Worm (Caenorhabditis elegans): ENCODE measurements around the gene frm-5.2.
"Not testable (repeated sequence)": the region's sequence is repeated elsewhere in the genome, so short reads cannot be mapped to it uniquely, and the experiment has no call there.

frm-5.2 gene

ce11 chrIV:341-740 is at the start of gene frm-5.2:
TSS of gene frm-5.2 (plus strand) at chrIV:641.
- TF ChIP-seq mep-1, ceh-28, ceh-82 (tag; optimal IDR thresholded peaks at IDR 0.05): not testable (repeated sequence)

ce11 chrIV:17273-17672 is 16.8 kb downstream of the frm-5.2 start:
- TF ChIP-seq vab-7 (GFP tag; IDR thresholded peaks at IDR 0.05): 0 out of 2 replicates have a peak, but pooled peaks have one; percentile 15
- 0 out of 2 replicates have a peak, but pooled peaks have one; percentile 45 for TF ChIP-seq D1046.2 (GFP tag; IDR thresholded peaks at IDR 0.05)
- TF ChIP-seq lin-38 (GFP tag; IDR thresholded peaks at IDR 0.05): 0 out of 2 replicates have a peak, but pooled peaks have one; percentile 13
- TF ChIP-seq egl-43 (GFP tag; IDR thresholded peaks at IDR 0.05): peak; percentile 63; the same call in 1 of the 2 replicates
- TF ChIP-seq Y48G9A.11 (GFP tag; IDR thresholded peaks at IDR 0.05): 0 out of 2 replicates have a peak, but pooled peaks have one; percentile 23

- TF ChIP-seq php-3 (GFP tag; IDR thresholded peaks at IDR 0.05) (no peak), lir-3 (tag; optimal IDR thresholded peaks at IDR 0.05) (no peak), mdl-1 (tag; optimal IDR thresholded peaks at IDR 0.05) (no peak), pha-4 (GFP tag; IDR thresholded peaks at IDR 0.05) (no peak), pha-4 (tag; optimal IDR thresholded peaks at IDR 0.05) (no peak), nhr-42 (GFP tag; IDR thresholded peaks at IDR 0.05) (no peak), aly-2 (tag; optimal IDR thresholded peaks at IDR 0.05) (no peak), fos-1 (tag; optimal IDR thresholded peaks at IDR 0.05) (no peak), R02D3.7 (tag; optimal IDR thresholded peaks at IDR 0.05) (no peak)
These were observed 48.3 kb downstream of the frm-5.2 start, which contains the start of gene frm-5.1 for ce11 chrIV:48780-49179. TSS of gene frm-5.1 (minus strand) at chrIV:48880.

- TF ChIP-seq set-16 (GFP tag; IDR thresholded peaks at IDR 0.05) (peak; percentile 29; the same call in 1 of the 2 replicates), nhr-111 (GFP tag; optimal IDR thresholded peaks at IDR 0.05) (no peak), ama-1 (optimal IDR thresholded peaks at IDR 0.05) (no peak), mxl-2 (GFP tag; conservative IDR thresholded peaks at IDR 0.05) (no peak), ceh-32 (tag; optimal IDR thresholded peaks at IDR 0.05; ENCODE audit: poor library complexity) (no peak), daf-16 (GFP tag; optimal IDR thresholded peaks at IDR 0.05) (no peak), daf-16 (tag; optimal IDR thresholded peaks at IDR 0.05) (peak; percentile 71), daf-8 (GFP tag; IDR thresholded peaks at IDR 0.05) (no peak), nhr-77 (tag; optimal IDR thresholded peaks at IDR 0.05) (peak; percentile 27), nhr-28 (tag; optimal IDR thresholded peaks at IDR 0.05) (peak; percentile 71), mdl-1 (tag; optimal IDR thresholded peaks at IDR 0.05) (no peak), skn-1 (tag; optimal IDR thresholded peaks at IDR 0.05) (no peak), mep-1 (tag; optimal IDR thresholded peaks at IDR 0.05) (peak; percentile 52), nhr-41 (GFP tag; IDR thresholded peaks at IDR 0.05) (no peak), Y48G9A.11 (GFP tag; IDR thresholded peaks at IDR 0.05) (no peak), nhr-25 (tag; optimal IDR thresholded peaks at IDR 0.05; ENCODE audit: borderline replicate concordance, insufficient read depth) (peak; percentile 63), attf-4 (tag; optimal IDR thresholded peaks at IDR 0.05) (no peak), T26A8.4 (GFP tag; IDR thresholded peaks at IDR 0.05) (no peak), lim-7 (GFP tag; IDR thresholded peaks at IDR 0.05) (no peak), Y5F2A.4 (GFP tag; optimal IDR thresholded peaks at IDR 0.05) (no peak), hmg-1.1 (GFP tag; IDR thresholded peaks at IDR 0.05) (peak; percentile 72), egl-43 (GFP tag; IDR thresholded peaks at IDR 0.05) (peak; percentile 58; the same call in 1 of the 2 replicates), lin-39 (tag; optimal IDR thresholded peaks at IDR 0.05) (no peak), F49E8.2 (tag; optimal IDR thresholded peaks at IDR 0.05; ENCODE audit: borderline replicate concordance) (no peak), php-3 (GFP tag; IDR thresholded peaks at IDR 0.05) (0 out of 2 replicates have a peak, but pooled peaks have one; percentile 22), spr-3 (GFP tag; optimal IDR thresholded peaks at IDR 0.05) (no peak), dmd-8 (GFP tag; IDR thresholded peaks at IDR 0.05) (no peak), hif-1 (tag; optimal IDR thresholded peaks at IDR 0.05) (peak in 1 of 2 experiments; percentile 42), ztf-7 (tag; optimal IDR thresholded peaks at IDR 0.05) (peak; percentile 13), daf-12 (tag; optimal IDR thresholded peaks at IDR 0.05) (no peak), lsy-2 (tag; optimal IDR thresholded peaks at IDR 0.05) (peak in 1 of 2 experiments; percentile 21), hlh-11 (tag; optimal IDR thresholded peaks at IDR 0.05) (peak; percentile 83), ceh-20 (GFP tag; IDR thresholded peaks at IDR 0.05) (no peak), arid-1 (GFP tag; conservative IDR thresholded peaks at IDR 0.05) (no peak)
These were observed 50.8 kb downstream of the frm-5.2 start for ce11 chrIV:51219-51618.
